Fruit fly (Drosophila melanogaster): ENCODE measurements around the gene CG46523.

CG46523 gene

DNA sequence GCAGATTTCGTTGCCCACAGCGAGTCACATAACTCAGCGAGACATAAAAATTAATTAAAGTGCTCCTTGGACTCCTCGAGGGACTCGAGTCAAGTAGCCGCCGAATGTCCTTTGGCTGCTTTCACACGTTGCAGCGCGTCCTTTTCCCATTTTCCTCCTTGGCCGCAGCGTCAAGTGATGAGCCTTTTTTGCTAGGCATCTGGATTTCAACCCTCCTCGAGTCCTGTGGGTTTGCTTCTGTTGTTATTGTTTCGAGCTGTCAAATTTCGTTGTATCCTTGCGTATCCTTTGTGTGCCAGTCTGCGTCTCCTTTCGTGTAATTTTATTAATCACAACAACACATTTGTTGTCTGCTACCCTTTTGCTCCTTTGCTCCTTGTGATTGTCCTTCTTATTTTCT lies 22.3 kb downstream of the CG46523 start:
- TF ChIP-seq kay (GFP tag; ENCODE audit: borderline replicate concordance) (no peak), CG33017 (tag; optimal IDR thresholded peaks at IDR 0.05) (no peak), Crg-1 (GFP tag; optimal IDR thresholded peaks at IDR 0.05) (no peak), Mnt (GFP tag; optimal IDR thresholded peaks at IDR 0.05) (no peak), CG14711 (tag; optimal IDR thresholded peaks at IDR 0.05) (no peak), tj (GFP tag; optimal IDR thresholded peaks at IDR 0.05) (no peak), CG1620 (GFP tag; optimal IDR thresholded peaks at IDR 0.05) (no peak), Hr96 (GFP tag; optimal IDR thresholded peaks at IDR 0.05) (no peak), CG5204 (GFP tag; optimal IDR thresholded peaks at IDR 0.05) (no peak), toe (GFP tag; optimal IDR thresholded peaks at IDR 0.05) (no peak), CG11617 (GFP tag; optimal IDR thresholded peaks at IDR 0.05) (no peak), cnc (optimal IDR thresholded peaks at IDR 0.05) (no peak)

DNA sequence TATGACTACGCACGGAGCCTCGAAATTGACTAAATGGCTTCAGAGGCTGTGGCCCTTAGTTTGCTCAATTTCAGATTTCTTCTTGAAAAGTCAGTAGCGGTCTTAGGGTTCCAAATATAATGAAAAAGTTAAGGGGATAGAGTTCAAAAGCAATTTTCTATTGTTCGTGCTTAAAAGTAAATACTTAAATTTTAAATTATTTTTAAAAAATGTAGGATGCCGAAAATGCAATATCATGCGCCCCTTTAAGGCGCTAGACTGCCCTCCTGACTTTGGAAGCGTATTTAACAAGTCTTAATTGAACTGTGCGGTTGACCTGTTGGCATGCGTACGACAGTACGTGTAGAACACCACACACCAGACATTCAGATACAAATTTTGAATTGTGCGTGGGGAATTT lies 24.2 kb downstream of the CG46523 start:
- no peak for TF ChIP-seq CG7101 (tag; optimal IDR thresholded peaks at IDR 0.05)
- no peak for TF ChIP-seq toe (GFP tag; optimal IDR thresholded peaks at IDR 0.05)
- TF ChIP-seq CG11617 (GFP tag; optimal IDR thresholded peaks at IDR 0.05) = no peak
- no peak for TF ChIP-seq Crg-1 (GFP tag; optimal IDR thresholded peaks at IDR 0.05)
- TF ChIP-seq CG14711 (tag; optimal IDR thresholded peaks at IDR 0.05) = no peak
- no peak for TF ChIP-seq CG7045 (GFP tag; optimal IDR thresholded peaks at IDR 0.05)
- no peak for TF ChIP-seq bab1 (GFP tag; optimal IDR thresholded peaks at IDR 0.05)
- TF ChIP-seq kay (GFP tag; ENCODE audit: borderline replicate concordance) = no peak
- no peak for TF ChIP-seq CG12768 (GFP tag; optimal IDR thresholded peaks at IDR 0.05)
- no peak for TF ChIP-seq CG5204 (GFP tag; optimal IDR thresholded peaks at IDR 0.05)
- no peak for TF ChIP-seq Clk (GFP tag; optimal IDR thresholded peaks at IDR 0.05)
- no peak for TF ChIP-seq cic (GFP tag; optimal IDR thresholded peaks at IDR 0.05)
- no peak for TF ChIP-seq pad (GFP tag; optimal IDR thresholded peaks at IDR 0.05)
- no peak for TF ChIP-seq Hr96 (GFP tag; optimal IDR thresholded peaks at IDR 0.05)
- TF ChIP-seq ovo (GFP tag; optimal IDR thresholded peaks at IDR 0.05) = no peak
- no peak for TF ChIP-seq tj (GFP tag; optimal IDR thresholded peaks at IDR 0.05)
- no peak for TF ChIP-seq CG1620 (GFP tag; optimal IDR thresholded peaks at IDR 0.05)

DNA sequence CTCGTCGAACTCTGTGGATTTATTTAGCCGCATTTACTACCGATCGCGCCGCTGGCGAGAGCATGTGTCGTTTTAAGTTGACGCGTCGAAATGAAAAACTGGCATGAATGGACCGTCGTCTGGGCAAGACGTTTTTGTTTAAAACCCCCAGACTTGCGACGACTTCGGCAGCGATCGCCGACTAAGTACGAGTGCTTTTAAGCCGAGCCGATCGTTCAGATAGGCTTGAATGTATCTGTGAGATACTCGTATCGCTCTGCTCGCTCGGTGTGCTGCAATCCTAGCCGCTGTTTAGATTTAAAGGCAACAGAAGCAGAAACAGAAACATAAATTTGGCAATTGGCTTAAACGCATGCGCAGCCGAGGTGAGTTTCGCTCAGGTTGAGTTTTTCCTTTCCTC lies 28.8 kb downstream of the CG46523 start, which contains the start of gene dsb:
Gene dsb, minus strand, starts transcription at position 91 of the 400 bp plus-strand sequence.
- TF ChIP-seq CG7101 (tag; optimal IDR thresholded peaks at IDR 0.05) = no peak
- no peak for TF ChIP-seq Clk (GFP tag; optimal IDR thresholded peaks at IDR 0.05)
- no peak for TF ChIP-seq toe (GFP tag; optimal IDR thresholded peaks at IDR 0.05)
- no peak for TF ChIP-seq bab1 (GFP tag; optimal IDR thresholded peaks at IDR 0.05)
- TF ChIP-seq CG14711 (tag; optimal IDR thresholded peaks at IDR 0.05) = no peak
- TF ChIP-seq tj (GFP tag; optimal IDR thresholded peaks at IDR 0.05) = no peak
- TF ChIP-seq CG1620 (GFP tag; optimal IDR thresholded peaks at IDR 0.05) = no peak
- no peak for TF ChIP-seq Hr96 (GFP tag; optimal IDR thresholded peaks at IDR 0.05)
- TF ChIP-seq CG33017 (tag; optimal IDR thresholded peaks at IDR 0.05) = no peak
- TF ChIP-seq CG11617 (GFP tag; optimal IDR thresholded peaks at IDR 0.05) = no peak

DNA sequence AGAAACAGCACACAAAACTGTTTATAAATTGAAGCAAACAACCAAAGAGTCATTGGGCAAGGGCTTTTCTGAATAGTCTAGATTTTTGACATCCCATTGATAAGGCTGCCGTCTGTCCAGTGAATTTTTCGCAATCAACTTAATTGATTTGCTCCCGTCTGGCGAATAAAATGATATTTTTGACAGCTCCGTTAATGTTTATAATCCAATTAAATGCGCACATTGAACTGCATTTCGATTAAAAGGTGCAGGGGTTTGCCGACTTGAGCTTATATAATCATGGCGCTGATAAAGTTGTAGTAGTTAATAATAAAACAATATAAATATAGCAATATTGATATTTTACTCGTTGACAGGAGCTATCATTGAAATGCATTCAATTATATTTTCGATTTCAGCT lies 29.9 kb downstream of the CG46523 start:
- TF ChIP-seq cnc (optimal IDR thresholded peaks at IDR 0.05) (no peak), Mnt (GFP tag; optimal IDR thresholded peaks at IDR 0.05) (no peak), bab1 (GFP tag; optimal IDR thresholded peaks at IDR 0.05) (no peak), Clk (GFP tag; optimal IDR thresholded peaks at IDR 0.05) (no peak), CG7101 (tag; optimal IDR thresholded peaks at IDR 0.05) (no peak), Crg-1 (GFP tag; optimal IDR thresholded peaks at IDR 0.05) (no peak), CG33017 (tag; optimal IDR thresholded peaks at IDR 0.05) (no peak), CG5204 (GFP tag; optimal IDR thresholded peaks at IDR 0.05) (no peak), toe (GFP tag; optimal IDR thresholded peaks at IDR 0.05) (no peak), CG1620 (GFP tag; optimal IDR thresholded peaks at IDR 0.05) (no peak), Hr96 (GFP tag; optimal IDR thresholded peaks at IDR 0.05) (no peak), CG11617 (GFP tag; optimal IDR thresholded peaks at IDR 0.05) (no peak), CG12768 (GFP tag; optimal IDR thresholded peaks at IDR 0.05) (no peak), tj (GFP tag; optimal IDR thresholded peaks at IDR 0.05) (no peak), ovo (GFP tag; optimal IDR thresholded peaks at IDR 0.05) (no peak), cic (GFP tag; optimal IDR thresholded peaks at IDR 0.05) (no peak), CG14711 (tag; optimal IDR thresholded peaks at IDR 0.05) (no peak), kay (GFP tag; ENCODE audit: borderline replicate concordance) (no peak), CG7045 (GFP tag; optimal IDR thresholded peaks at IDR 0.05) (no peak), pad (GFP tag; optimal IDR thresholded peaks at IDR 0.05) (no peak)

DNA sequence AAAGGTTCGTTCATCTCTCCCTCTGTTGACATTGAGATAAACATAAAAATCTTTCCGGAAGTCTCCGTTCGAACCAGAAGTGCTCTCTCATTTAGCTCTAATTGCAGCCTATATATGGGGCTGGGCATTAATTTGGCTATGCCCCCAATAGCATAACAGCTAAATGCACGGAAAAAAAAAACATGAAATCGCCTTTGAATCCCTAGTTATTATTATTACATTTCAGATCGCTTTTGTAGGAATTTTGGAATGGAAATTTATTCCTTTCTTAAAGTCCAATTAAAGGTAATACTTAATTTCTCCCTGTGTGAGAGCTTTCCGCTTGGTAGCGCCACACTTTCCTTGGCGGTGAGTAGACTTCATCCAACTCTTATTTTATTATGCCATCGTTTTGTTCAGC lies 32.7 kb downstream of the CG46523 start:
- TF ChIP-seq CG7045 (GFP tag; optimal IDR thresholded peaks at IDR 0.05) (no peak), CG33017 (tag; optimal IDR thresholded peaks at IDR 0.05) (no peak), Clk (GFP tag; optimal IDR thresholded peaks at IDR 0.05) (no peak), CG12768 (GFP tag; optimal IDR thresholded peaks at IDR 0.05) (no peak), Crg-1 (GFP tag; optimal IDR thresholded peaks at IDR 0.05) (no peak), CG7101 (tag; optimal IDR thresholded peaks at IDR 0.05) (no peak), Mnt (GFP tag; optimal IDR thresholded peaks at IDR 0.05) (no peak), kay (GFP tag; ENCODE audit: borderline replicate concordance) (no peak), CG5204 (GFP tag; optimal IDR thresholded peaks at IDR 0.05) (no peak), pad (GFP tag; optimal IDR thresholded peaks at IDR 0.05) (no peak), ovo (GFP tag; optimal IDR thresholded peaks at IDR 0.05) (no peak), CG14711 (tag; optimal IDR thresholded peaks at IDR 0.05) (no peak)

DNA sequence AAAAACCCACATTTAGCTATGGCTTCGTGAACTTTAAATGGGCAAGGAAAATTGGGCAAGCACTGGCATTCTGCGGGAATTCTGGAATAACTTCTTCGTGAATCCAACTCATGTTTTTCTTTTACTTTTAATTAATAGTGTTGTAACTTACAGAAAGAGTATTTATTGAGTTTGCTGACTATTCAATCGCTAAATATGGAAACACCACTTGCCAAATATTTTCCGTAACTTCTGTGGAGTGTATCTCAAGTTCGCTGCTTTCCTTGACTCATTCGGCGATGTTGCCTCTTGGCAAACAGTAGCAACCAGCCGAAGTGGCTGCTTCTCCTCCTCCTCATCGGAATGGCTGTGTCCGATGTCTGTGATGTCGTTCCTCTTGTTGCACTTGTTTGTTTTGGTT lies 33.6 kb downstream of the CG46523 start:
- TF ChIP-seq kay (GFP tag; ENCODE audit: borderline replicate concordance) = no peak
- no peak for TF ChIP-seq Hr96 (GFP tag; optimal IDR thresholded peaks at IDR 0.05)
- TF ChIP-seq ovo (GFP tag; optimal IDR thresholded peaks at IDR 0.05) = no peak
- TF ChIP-seq Mnt (GFP tag; optimal IDR thresholded peaks at IDR 0.05) = no peak
- no peak for TF ChIP-seq cnc (optimal IDR thresholded peaks at IDR 0.05)
- TF ChIP-seq toe (GFP tag; optimal IDR thresholded peaks at IDR 0.05) = no peak
- TF ChIP-seq CG12768 (GFP tag; optimal IDR thresholded peaks at IDR 0.05) = no peak
- no peak for TF ChIP-seq CG5204 (GFP tag; optimal IDR thresholded peaks at IDR 0.05)
- TF ChIP-seq tj (GFP tag; optimal IDR thresholded peaks at IDR 0.05) = no peak
- no peak for TF ChIP-seq pad (GFP tag; optimal IDR thresholded peaks at IDR 0.05)
- no peak for TF ChIP-seq CG14711 (tag; optimal IDR thresholded peaks at IDR 0.05)
- TF ChIP-seq CG11617 (GFP tag; optimal IDR thresholded peaks at IDR 0.05) = no peak
- no peak for TF ChIP-seq CG33017 (tag; optimal IDR thresholded peaks at IDR 0.05)
- TF ChIP-seq CG7101 (tag; optimal IDR thresholded peaks at IDR 0.05) = no peak
- no peak for TF ChIP-seq CG7045 (GFP tag; optimal IDR thresholded peaks at IDR 0.05)
